Fruit fly (Drosophila melanogaster) whole organism, embryonic: ENCODE results near the gene Cpr5C.

Experiments used
- ATbp ChIP-seq: fragments of 200-800 bp; sonication (Bioruptor generic); optimal IDR thresholded peaks from 2 replicates; lab custom pipeline; 2017; ENCODE audit warnings: missing biosample characterization, mild to moderate bottlenecking, missing genetic modification characterization, missing genetic modification reagents
- Adf1 ChIP-seq: fragments of 200-800 bp; sonication (Bioruptor generic); IDR thresholded peaks from 2 replicates; pipeline ENCODE4 v1.3.6; 2022; ENCODE audit warnings: missing biosample characterization, missing genetic modification characterization
- Asciz ChIP-seq: fragments of 200-800 bp; sonication (Bioruptor generic); optimal IDR thresholded peaks from 2 replicates; lab custom pipeline; 2017; ENCODE audit warnings: missing biosample characterization, mild to moderate bottlenecking, missing genetic modification characterization, missing genetic modification reagents
- CG10543 ChIP-seq: fragments of 200-800 bp; sonication (Bioruptor generic); optimal IDR thresholded peaks from 3 replicates; lab custom pipeline; 2017; ENCODE audit warnings: missing biosample characterization, mild to moderate bottlenecking, missing genetic modification characterization, moderate library complexity
- CG11085 ChIP-seq: fragments of 200-800 bp; sonication (Bioruptor generic); IDR thresholded peaks from 2 replicates; pipeline ENCODE4 v1.3.6; 2022; ENCODE audit warnings: missing biosample characterization, missing genetic modification characterization
- CG11456 ChIP-seq: fragments of 200-800 bp; sonication (Bioruptor generic); IDR thresholded peaks from 3 replicates; pipeline ENCODE4 v1.3.6; 2022; ENCODE audit warnings: missing biosample characterization, missing genetic modification characterization
- CG11504 ChIP-seq: fragments of 200-800 bp; sonication (Bioruptor generic); optimal IDR thresholded peaks from 3 replicates; lab custom pipeline; 2019; ENCODE audit warnings: missing biosample characterization, mild to moderate bottlenecking, missing genetic modification characterization, moderate library complexity
- CG11696 ChIP-seq: fragments of 200-800 bp; sonication (Bioruptor generic); IDR thresholded peaks from 2 replicates; pipeline ENCODE4 v1.3.6; 2022; ENCODE audit warnings: missing biosample characterization, missing genetic modification characterization
- CG12155 ChIP-seq: fragments of 200-800 bp; sonication (Bioruptor generic); optimal IDR thresholded peaks from 3 replicates; lab custom pipeline; 2016; ENCODE audit warnings: missing biosample characterization, missing genetic modification characterization
- CG1602 ChIP-seq: fragments of 200-800 bp; sonication (Bioruptor generic); optimal IDR thresholded peaks from 3 replicates; lab custom pipeline; 2016; ENCODE audit warnings: missing biosample characterization, missing genetic modification characterization
- CG18011 ChIP-seq: fragments of 200-800 bp; sonication (Bioruptor generic); optimal IDR thresholded peaks from 2 replicates; lab custom pipeline; 2017; ENCODE audit warnings: missing biosample characterization, missing genetic modification characterization, mild to moderate bottlenecking, moderate library complexity, missing genotype
- CG18764 ChIP-seq: fragments of 200-800 bp; sonication (Bioruptor generic); optimal IDR thresholded peaks from 3 replicates; lab custom pipeline; 2016; ENCODE audit warnings: missing biosample characterization, missing genetic modification characterization
- CG31224 ChIP-seq: fragments of 200-800 bp; sonication (Bioruptor generic); IDR thresholded peaks from 2 replicates; pipeline ENCODE4 v1.3.6; 2022; ENCODE audit warnings: missing biosample characterization, missing genetic modification characterization
- CG3281 ChIP-seq: fragments of 200-800 bp; sonication (Bioruptor generic); optimal IDR thresholded peaks from 3 replicates; lab custom pipeline; 2017; ENCODE audit warnings: missing biosample characterization, mild to moderate bottlenecking, missing genetic modification characterization
- CG5245 ChIP-seq: fragments of 200-800 bp; sonication (Bioruptor generic); optimal IDR thresholded peaks from 3 replicates; lab custom pipeline; 2016; ENCODE audit warnings: missing biosample characterization, missing genetic modification characterization
- CG6683 ChIP-seq: fragments of 200-800 bp; sonication (Bioruptor generic); optimal IDR thresholded peaks from 2 replicates; lab custom pipeline; 2017; ENCODE audit warnings: missing biosample characterization, mild to moderate bottlenecking, missing genetic modification characterization, missing genetic modification reagents
- CG8089 ChIP-seq: fragments of 200-800 bp; sonication (Bioruptor generic); optimal IDR thresholded peaks from 3 replicates; lab custom pipeline; 2016; ENCODE audit warnings: missing biosample characterization, missing genetic modification characterization
- CG8924 ChIP-seq: fragments of 200-800 bp; optimal IDR thresholded peaks from 3 replicates; lab custom pipeline; 2019; ENCODE audit warnings: missing biosample characterization, mild to moderate bottlenecking, missing genetic modification characterization, moderate library complexity
- CG8944 ChIP-seq: fragments of 200-800 bp; sonication (Bioruptor generic); optimal IDR thresholded peaks from 3 replicates; lab custom pipeline; 2016; ENCODE audit warnings: missing biosample characterization, missing genetic modification characterization
- CG9727 ChIP-seq: fragments of 200-800 bp; sonication (Bioruptor generic); optimal IDR thresholded peaks from 3 replicates; lab custom pipeline; 2017; ENCODE audit warnings: missing biosample characterization, mild to moderate bottlenecking, missing genetic modification characterization
- CkIIα-i1 ChIP-seq: fragments of 200-800 bp; sonication (Bioruptor generic); IDR thresholded peaks from 2 replicates; pipeline ENCODE4 v1.3.6; 2022; ENCODE audit warnings: missing biosample characterization, missing genetic modification characterization
- D19B ChIP-seq: fragments of 200-800 bp; sonication (Bioruptor generic); optimal IDR thresholded peaks from 2 replicates; lab custom pipeline; 2017; ENCODE audit warnings: missing biosample characterization, mild to moderate bottlenecking, missing genetic modification characterization
- Dek ChIP-seq: fragments of 200-800 bp; sonication (Bioruptor generic); optimal IDR thresholded peaks from 3 replicates; lab custom pipeline; 2019; ENCODE audit warnings: missing biosample characterization, mild to moderate bottlenecking, missing genetic modification characterization, moderate library complexity
- E2f2 ChIP-seq: fragments of 200-800 bp; sonication (Bioruptor generic); IDR thresholded peaks from 2 replicates; pipeline ENCODE4 v1.3.6; 2022; ENCODE audit warnings: missing biosample characterization, missing genetic modification characterization
- Eip74EF ChIP-seq, 2 experiments: fragments of 200-800 bp in 1 of 2; fragments of >200 bp in 1 of 2; sonication (Bioruptor generic) in 1 of 2; optimal IDR thresholded peaks; 2 replicates each; lab custom pipeline; 2017 to 2019; ENCODE audit warnings: missing biosample characterization in 2 of 2, missing genetic modification characterization in 2 of 2, mild to moderate bottlenecking in 1 of 2, moderate library complexity in 1 of 2
- Ets97D ChIP-seq: fragments of 200-800 bp; sonication (Bioruptor generic); optimal IDR thresholded peaks from 3 replicates; lab custom pipeline; 2016; ENCODE audit warnings: missing biosample characterization, missing genetic modification characterization
- Fer1 ChIP-seq: fragments of 200-800 bp; sonication (Bioruptor generic); optimal IDR thresholded peaks from 2 replicates; lab custom pipeline; 2017; ENCODE audit warnings: missing biosample characterization, mild to moderate bottlenecking, missing genetic modification characterization
- Fer3 ChIP-seq: fragments of 200-800 bp; sonication (Bioruptor generic); optimal IDR thresholded peaks from 2 replicates; lab custom pipeline; 2018; ENCODE audit warnings: missing biosample characterization, mild to moderate bottlenecking, missing genetic modification characterization, moderate library complexity
- Hr51 ChIP-seq, 2 experiments: fragments of 200-800 bp; sonication (Bioruptor generic); optimal IDR thresholded peaks; 2 replicates in 1 of 2; 3 replicates in 1 of 2; lab custom pipeline; 2016 to 2018; ENCODE audit warnings: missing biosample characterization in 2 of 2, missing genetic modification characterization in 2 of 2, mild to moderate bottlenecking in 1 of 2, moderate library complexity in 1 of 2
- Hr78 ChIP-seq, 2 experiments: fragments of 200-800 bp in 1 of 2; fragments of >200 bp in 1 of 2; sonication (Bioruptor generic) in 1 of 2; optimal IDR thresholded peaks; 2 replicates each; lab custom pipeline; 2017 to 2019; ENCODE audit warnings: missing biosample characterization in 2 of 2, missing genetic modification characterization in 2 of 2, mild to moderate bottlenecking in 1 of 2, moderate library complexity in 1 of 2
- MTF-1 ChIP-seq: fragments of 200-800 bp; sonication (Bioruptor generic); optimal IDR thresholded peaks from 2 replicates; lab custom pipeline; 2018; ENCODE audit warnings: missing biosample characterization, mild to moderate bottlenecking, missing genetic modification characterization, borderline replicate concordance
- Max ChIP-seq: fragments of 200-800 bp; sonication (Bioruptor generic); optimal IDR thresholded peaks from 2 replicates; lab custom pipeline; 2016; ENCODE audit warnings: missing biosample characterization, mild to moderate bottlenecking, missing genetic modification characterization
- Opbp ChIP-seq: fragments of 200-800 bp; sonication (Bioruptor generic); IDR thresholded peaks from 3 replicates; pipeline ENCODE4 v1.3.6; 2022; ENCODE audit warnings: missing biosample characterization, missing genetic modification characterization; ENCODE audit not compliant: partially characterized antibody
- PHDP ChIP-seq: fragments of 200-800 bp; sonication (Bioruptor generic); optimal IDR thresholded peaks from 3 replicates; lab custom pipeline; 2018; ENCODE audit warnings: missing biosample characterization, mild to moderate bottlenecking, missing genetic modification characterization, moderate library complexity
- Rfx ChIP-seq: fragments of 200-800 bp; sonication (Bioruptor generic); IDR thresholded peaks from 2 replicates; pipeline ENCODE4 v1.3.6; 2022; ENCODE audit warnings: missing biosample characterization, missing genetic modification characterization
- ara ChIP-seq: fragments of 200-800 bp; sonication (Bioruptor generic); IDR thresholded peaks from 2 replicates; pipeline ENCODE4 v1.3.6; 2022; ENCODE audit warnings: missing biosample characterization, missing genetic modification characterization
- ase ChIP-seq: fragments of 200-800 bp; sonication (Bioruptor generic); IDR thresholded peaks from 3 replicates; pipeline ENCODE4 v1.3.6; 2022; ENCODE audit warnings: missing biosample characterization, missing genetic modification characterization
- disco-r ChIP-seq: fragments of 200-800 bp; sonication (Bioruptor generic); optimal IDR thresholded peaks from 2 replicates; lab custom pipeline; 2016; ENCODE audit warnings: missing biosample characterization, missing genetic modification characterization
- en ChIP-seq: fragments of 200-800 bp; sonication (Bioruptor generic); optimal IDR thresholded peaks from 2 replicates; lab custom pipeline; 2016; ENCODE audit warnings: missing biosample characterization, missing genetic modification characterization
- exex ChIP-seq: fragments of 200-800 bp; sonication (Bioruptor generic); optimal IDR thresholded peaks from 4 replicates; lab custom pipeline; 2018; ENCODE audit warnings: missing biosample characterization, mild to moderate bottlenecking, missing genetic modification characterization, moderate library complexity
- gce ChIP-seq: fragments of 200-800 bp; sonication (Bioruptor generic); IDR thresholded peaks from 3 replicates; pipeline ENCODE4 v1.3.6; 2022; ENCODE audit warnings: missing biosample characterization, missing genetic modification characterization
- gfzf ChIP-seq: fragments of 200-800 bp; sonication (Bioruptor generic); optimal IDR thresholded peaks from 2 replicates; lab custom pipeline; 2016; ENCODE audit warnings: missing biosample characterization, mild to moderate bottlenecking, missing genetic modification characterization, moderate library complexity
- gsb ChIP-seq: fragments of 200-800 bp; sonication (Bioruptor generic); IDR thresholded peaks from 2 replicates; pipeline ENCODE4 v1.3.6; 2022; ENCODE audit warnings: missing biosample characterization, missing genetic modification characterization
- lbe ChIP-seq: fragments of 200-800 bp; sonication (Bioruptor generic); optimal IDR thresholded peaks from 2 replicates; lab custom pipeline; 2016; ENCODE audit warnings: missing biosample characterization, mild to moderate bottlenecking, missing genetic modification characterization
- mam ChIP-seq: fragments of 200-800 bp; sonication (Bioruptor generic); optimal IDR thresholded peaks from 3 replicates; lab custom pipeline; 2016; ENCODE audit warnings: missing biosample characterization, missing genetic modification characterization
- prd ChIP-seq, 3 experiments: fragments of >200 bp in 2 of 3; fragments of 200-800 bp in 1 of 3; sonication (Bioruptor generic) in 1 of 3; optimal IDR thresholded peaks in 2 of 3; IDR thresholded peaks in 1 of 3; 2 replicates in 2 of 3; 3 replicates in 1 of 3; pipeline versions ENCODE4 v1.3.6 to Lab custom; 2017 to 2022; ENCODE audit warnings: missing biosample characterization in 1 of 3, missing genetic modification characterization in 1 of 3
- sima ChIP-seq: fragments of 200-800 bp; sonication (Bioruptor generic); optimal IDR thresholded peaks from 2 replicates; lab custom pipeline; 2016; ENCODE audit warnings: missing biosample characterization, missing genetic modification characterization
- sisA ChIP-seq: fragments of 200-800 bp; sonication (Bioruptor generic); IDR thresholded peaks from 2 replicates; pipeline ENCODE4 v1.3.6; 2022; ENCODE audit warnings: missing biosample characterization, missing genetic modification characterization
- tin ChIP-seq: fragments of 200-800 bp; sonication (Bioruptor generic); optimal IDR thresholded peaks from 3 replicates; lab custom pipeline; 2016; ENCODE audit warnings: missing biosample characterization, missing genetic modification characterization
- zfh1 ChIP-seq: fragments of 200-800 bp; sonication (Bioruptor generic); IDR thresholded peaks from 3 replicates; pipeline ENCODE4 v1.3.6; 2022; ENCODE audit warnings: missing biosample characterization, missing genetic modification characterization

The Cpr5C gene

dm6 chrX:5847544-5847943 is 43.1 kb downstream of the Cpr5C start (continued):
- TF ChIP-seq Fer1 (peak; percentile 43), CG8089 (GFP tag; lab: Kevin White, UChicago) (no peak), Rfx (GFP tag; lab: Robert Waterston, UW) (peak; percentile 66), CG8944 (GFP tag; lab: Kevin White, UChicago) (no peak), Max (GFP tag; lab: Kevin White, UChicago) (no peak), CG1602 (no peak), mam (GFP tag; lab: Kevin White, UChicago) (peak; percentile 34), CkIIα-i1 (GFP tag; lab: Robert Waterston, UW) (no peak), CG8924 (tag; lab: Kevin White, UChicago) (no peak), prd (optimal IDR thresholded peaks at IDR 0.05; lab: Kevin White, UChicago) (no peak), prd (GFP tag; IDR thresholded peaks at IDR 0.05; lab: Robert Waterston, UW) (peak; percentile 36; the same call in 1 of the 3 replicates), ATbp (GFP tag; lab: Kevin White, UChicago) (peak; percentile 12), CG11696 (GFP tag; lab: Robert Waterston, UW) (no peak), Eip74EF (GFP tag; optimal IDR thresholded peaks at IDR 0.05; lab: Kevin White, UChicago) (no peak), gfzf (GFP tag; lab: Kevin White, UChicago) (no peak), lbe (no peak), E2f2 (0 out of 2 replicates have a peak, but pooled peaks have one; percentile 8), exex (tag; lab: Kevin White, UChicago) (no peak), tin (no peak), Asciz (GFP tag; lab: Kevin White, UChicago) (no peak), CG18764 (GFP tag; lab: Kevin White, UChicago) (no peak), disco-r (GFP tag; lab: Kevin White, UChicago) (no peak), ase (no peak), CG11456 (peak; percentile 48; the same call in 1 of the 3 replicates), en (no peak), CG10543 (GFP tag; lab: Kevin White, UChicago) (no peak), sisA (peak; percentile 30; the same call in 1 of the 2 replicates), CG31224 (GFP tag; lab: Robert Waterston, UW) (no peak), Ets97D (GFP tag; lab: Kevin White, UChicago) (no peak), Dek (no peak), CG6683 (GFP tag; lab: Kevin White, UChicago) (no peak), CG3281 (peak; percentile 22), Adf1 (GFP tag; lab: Robert Waterston, UW) (no peak), Fer3 (no peak), sima (GFP tag; lab: Kevin White, UChicago) (no peak), gsb (0 out of 2 replicates have a peak, but pooled peaks have one; percentile 29), Opbp (GFP tag; lab: Robert Waterston, UW) (no peak), D19B (GFP tag; lab: Kevin White, UChicago) (no peak), zfh1 (GFP tag; lab: Robert Waterston, UW) (peak; percentile 43; the same call in 1 of the 3 replicates), CG12155 (GFP tag; lab: Kevin White, UChicago) (no peak), MTF-1 (GFP tag; lab: Kevin White, UChicago) (no peak), Hr51 (GFP tag; optimal IDR thresholded peaks at IDR 0.05; lab: Kevin White, UChicago) (peak in 1 of 2 experiments; percentile 32), CG11085 (GFP tag; lab: Robert Waterston, UW) (0 out of 2 replicates have a peak, but pooled peaks have one; percentile 25), Hr78 (GFP tag; optimal IDR thresholded peaks at IDR 0.05; lab: Kevin White, UChicago) (no peak), CG11504 (tag; lab: Kevin White, UChicago) (peak; percentile 51), gce (GFP tag; lab: Robert Waterston, UW) (no peak), PHDP (tag; lab: Kevin White, UChicago) (peak; percentile 17), CG18011 (no peak), CG9727 (GFP tag; lab: Kevin White, UChicago) (peak; percentile 0), ara (GFP tag; lab: Robert Waterston, UW) (no peak), CG5245 (GFP tag; lab: Kevin White, UChicago) (no peak)
